Worm (Caenorhabditis elegans) whole organism, early embryonic: ENCODE data around the gene ets-8.

Experiments
- F13C5.2 ChIP-seq: sonication (generic microtip); optimal IDR thresholded peaks from 2 replicates; lab custom pipeline; 2017; ENCODE audit warnings: mild to moderate bottlenecking, missing genetic modification characterization, inconsistent platforms, missing compliant biosample characterization
- ama-1 ChIP-seq: fragments of 150-350 bp; optimal IDR thresholded peaks from 2 replicates; lab custom pipeline; 2014

DNA sequence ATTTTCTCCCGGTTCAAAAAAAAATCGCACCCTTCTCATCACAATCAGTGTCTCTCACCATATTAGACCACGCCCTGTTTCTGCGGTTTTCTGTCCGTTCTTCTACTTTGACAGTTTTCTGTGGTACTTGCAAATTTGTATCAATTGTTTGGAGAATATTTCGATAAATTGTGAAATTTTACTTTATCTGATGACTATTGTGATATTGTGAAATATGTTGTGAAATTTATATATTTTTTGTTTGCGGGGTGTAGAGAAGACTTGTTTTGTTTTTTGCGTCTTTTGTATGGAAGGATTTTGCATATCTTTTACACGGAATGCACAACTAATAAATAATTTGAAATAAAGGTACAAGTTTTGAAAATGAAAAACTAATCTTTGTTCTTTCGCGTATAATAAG lies 7.1 kb upstream of the ets-8 start:
- TF ChIP-seq ama-1 (lab: Kevin White, UChicago), result no peak
- no peak for TF ChIP-seq F13C5.2 (tag; lab: Kevin White, UChicago)
